Fruit fly (Drosophila melanogaster) whole organism, embryonic: Measurements from ENCODE around the gene CG13675.

Source experiments
- Abd-B ChIP-seq: fragments of 200-800 bp; sonication (Bioruptor generic); optimal IDR thresholded peaks from 2 replicates; lab custom pipeline; 2018; ENCODE audit warnings: missing biosample characterization, mild to moderate bottlenecking, missing genetic modification characterization, moderate library complexity
- Adf1 ChIP-seq: fragments of 200-800 bp; sonication (Bioruptor generic); IDR thresholded peaks from 2 replicates; pipeline ENCODE4 v1.3.6; 2022; ENCODE audit warnings: missing biosample characterization, missing genetic modification characterization
- Antp ChIP-seq: fragments of 200-800 bp; sonication (Bioruptor generic); optimal IDR thresholded peaks from 3 replicates; lab custom pipeline; 2016; ENCODE audit warnings: missing biosample characterization, missing genetic modification characterization
- Atf6 ChIP-seq: fragments of 200-800 bp; sonication (Bioruptor generic); IDR thresholded peaks from 2 replicates; pipeline ENCODE4 v1.3.6; 2022; ENCODE audit warnings: missing biosample characterization, missing genetic modification characterization
- CG10565 ChIP-seq: fragments of 200-800 bp; sonication (Bioruptor generic); optimal IDR thresholded peaks from 3 replicates; lab custom pipeline; 2016; ENCODE audit warnings: missing biosample characterization, mild to moderate bottlenecking, missing genetic modification characterization
- CG11695 ChIP-seq: fragments of 200-800 bp; sonication (Bioruptor generic); IDR thresholded peaks from 3 replicates; pipeline ENCODE4 v1.3.6; 2022; ENCODE audit warnings: missing biosample characterization, missing genetic modification characterization
- CG12104 ChIP-seq: fragments of 200-800 bp; sonication (Bioruptor generic); optimal IDR thresholded peaks from 3 replicates; lab custom pipeline; 2016; ENCODE audit warnings: missing biosample characterization, missing genetic modification characterization
- CG12155 ChIP-seq: fragments of 200-800 bp; sonication (Bioruptor generic); optimal IDR thresholded peaks from 3 replicates; lab custom pipeline; 2016; ENCODE audit warnings: missing biosample characterization, missing genetic modification characterization
- CG12299 ChIP-seq: fragments of 200-800 bp; sonication (Bioruptor generic); optimal IDR thresholded peaks from 2 replicates; lab custom pipeline; 2018; ENCODE audit warnings: missing biosample characterization, mild to moderate bottlenecking, missing genetic modification characterization
- CG14441 ChIP-seq: fragments of 200-800 bp; sonication (Bioruptor generic); IDR thresholded peaks from 2 replicates; pipeline ENCODE4 v1.3.6; 2022; ENCODE audit warnings: missing biosample characterization, missing genetic modification characterization
- CG15601 ChIP-seq: fragments of 200-800 bp; sonication (Bioruptor generic); optimal IDR thresholded peaks from 3 replicates; lab custom pipeline; 2019; ENCODE audit warnings: missing biosample characterization, mild to moderate bottlenecking, missing genetic modification characterization, moderate library complexity
- CG16815 ChIP-seq: fragments of 200-800 bp; sonication (Bioruptor generic); optimal IDR thresholded peaks from 3 replicates; lab custom pipeline; 2017; ENCODE audit warnings: missing biosample characterization, mild to moderate bottlenecking, missing genetic modification characterization
- CG16863 ChIP-seq: fragments of 200-800 bp; sonication (Bioruptor generic); optimal IDR thresholded peaks from 3 replicates; lab custom pipeline; 2016; ENCODE audit warnings: missing biosample characterization, missing genetic modification characterization
- CG17568 ChIP-seq: fragments of 200-800 bp; sonication (Bioruptor generic); optimal IDR thresholded peaks from 2 replicates; lab custom pipeline; 2018; ENCODE audit warnings: missing biosample characterization, mild to moderate bottlenecking, missing genetic modification characterization, moderate library complexity
- CG17612 ChIP-seq: fragments of 200-800 bp; sonication (Bioruptor generic); IDR thresholded peaks from 2 replicates; pipeline ENCODE4 v1.3.6; 2022; ENCODE audit warnings: missing biosample characterization, missing genetic modification characterization
- CG1832 ChIP-seq: fragments of 200-800 bp; sonication (Bioruptor generic); optimal IDR thresholded peaks from 2 replicates; lab custom pipeline; 2017; ENCODE audit warnings: missing biosample characterization, mild to moderate bottlenecking, missing genetic modification characterization, inconsistent platforms
- CG2712 ChIP-seq: fragments of 200-800 bp; optimal IDR thresholded peaks from 3 replicates; lab custom pipeline; 2019; ENCODE audit warnings: missing biosample characterization, mild to moderate bottlenecking, missing genetic modification characterization, moderate library complexity
- CG30403 ChIP-seq: fragments of 200-800 bp; sonication (Bioruptor generic); optimal IDR thresholded peaks from 3 replicates; lab custom pipeline; 2016; ENCODE audit warnings: missing biosample characterization, missing genetic modification characterization
- CG31388 ChIP-seq: fragments of 200-800 bp; sonication (Bioruptor generic); optimal IDR thresholded peaks from 2 replicates; lab custom pipeline; 2016; ENCODE audit warnings: missing biosample characterization, missing genetic modification characterization
- CG4707 ChIP-seq: fragments of 200-800 bp; sonication (Bioruptor generic); optimal IDR thresholded peaks from 2 replicates; lab custom pipeline; 2018; ENCODE audit warnings: missing biosample characterization, mild to moderate bottlenecking, missing genetic modification characterization, moderate library complexity
- CG5245 ChIP-seq: fragments of 200-800 bp; sonication (Bioruptor generic); optimal IDR thresholded peaks from 3 replicates; lab custom pipeline; 2016; ENCODE audit warnings: missing biosample characterization, missing genetic modification characterization
- CG9876 ChIP-seq: fragments of 200-800 bp; sonication (Bioruptor generic); optimal IDR thresholded peaks from 2 replicates; lab custom pipeline; 2016; ENCODE audit warnings: missing biosample characterization, missing genetic modification characterization
- CG9932 ChIP-seq: fragments of 200-800 bp; sonication (Bioruptor generic); IDR thresholded peaks from 2 replicates; pipeline ENCODE4 v1.3.6; 2022; ENCODE audit warnings: missing biosample characterization, missing genetic modification characterization
- Eip74EF ChIP-seq, 2 experiments: fragments of 200-800 bp in 1 of 2; fragments of >200 bp in 1 of 2; sonication (Bioruptor generic) in 1 of 2; optimal IDR thresholded peaks; 2 replicates each; lab custom pipeline; 2017 to 2019; ENCODE audit warnings: missing biosample characterization in 2 of 2, missing genetic modification characterization in 2 of 2, mild to moderate bottlenecking in 1 of 2, moderate library complexity in 1 of 2
- Gsc ChIP-seq: fragments of 200-800 bp; sonication (Bioruptor generic); IDR thresholded peaks from 2 replicates; pipeline ENCODE4 v1.3.6; 2022; ENCODE audit warnings: missing biosample characterization, missing genetic modification characterization
- HLH54F ChIP-seq: fragments of 200-800 bp; sonication (Bioruptor generic); optimal IDR thresholded peaks from 3 replicates; lab custom pipeline; 2016; ENCODE audit warnings: missing biosample characterization, missing genetic modification characterization
- HmgD ChIP-seq: fragments of 200-800 bp; sonication (Bioruptor generic); optimal IDR thresholded peaks from 3 replicates; lab custom pipeline; 2016; ENCODE audit warnings: missing biosample characterization, missing genetic modification characterization
- Med ChIP-seq: fragments of 200-800 bp; sonication (Bioruptor generic); peaks from one replicate; lab custom pipeline; 2016; ENCODE audit warnings: missing biosample characterization, missing genetic modification characterization, mild to moderate bottlenecking, inconsistent platforms, moderate library complexity
- NC2α ChIP-seq: fragments of 200-800 bp; sonication (Bioruptor generic); optimal IDR thresholded peaks from 2 replicates; lab custom pipeline; 2016; ENCODE audit warnings: missing biosample characterization, missing genetic modification characterization
- NfI ChIP-seq: fragments of 200-800 bp; sonication (Bioruptor generic); optimal IDR thresholded peaks from 3 replicates; lab custom pipeline; 2018; ENCODE audit warnings: missing biosample characterization, mild to moderate bottlenecking, missing genetic modification characterization, moderate library complexity
- Spps ChIP-seq: fragments of 200-800 bp; sonication (Bioruptor generic); optimal IDR thresholded peaks from 2 replicates; lab custom pipeline; 2018; ENCODE audit warnings: missing biosample characterization, mild to moderate bottlenecking, missing genetic modification characterization
- ash1 ChIP-seq: fragments of 200-800 bp; sonication (Bioruptor generic); optimal IDR thresholded peaks from 2 replicates; lab custom pipeline; 2018; ENCODE audit warnings: missing biosample characterization, mild to moderate bottlenecking, missing genetic modification characterization
- bsh ChIP-seq, 2 experiments: fragments of 200-800 bp; sonication (Bioruptor generic); optimal IDR thresholded peaks; 2 replicates each; lab custom pipeline; 2017 to 2018; ENCODE audit warnings: mild to moderate bottlenecking in 2 of 2, missing biosample characterization in 2 of 2, missing genetic modification characterization in 2 of 2, moderate library complexity in 1 of 2
- btn ChIP-seq: fragments of 200-800 bp; sonication (Bioruptor generic); optimal IDR thresholded peaks from 2 replicates; lab custom pipeline; 2016; ENCODE audit warnings: missing biosample characterization, missing genetic modification characterization
- corto ChIP-seq: fragments of 200-800 bp; sonication (Bioruptor generic); optimal IDR thresholded peaks from 2 replicates; lab custom pipeline; 2016; ENCODE audit warnings: missing biosample characterization, mild to moderate bottlenecking, missing genetic modification characterization, moderate library complexity
- dpn ChIP-seq, 2 experiments: fragments of 200-800 bp; sonication (Bioruptor generic); optimal IDR thresholded peaks; 3 replicates each; lab custom pipeline; 2016; ENCODE audit warnings: missing biosample characterization in 2 of 2, missing genetic modification characterization in 2 of 2
- gem ChIP-seq: fragments of 200-800 bp; sonication (Bioruptor generic); optimal IDR thresholded peaks from 2 replicates; lab custom pipeline; 2019; ENCODE audit warnings: missing biosample characterization, mild to moderate bottlenecking, missing genetic modification characterization, moderate library complexity
- ind ChIP-seq: fragments of 200-800 bp; sonication (Bioruptor generic); optimal IDR thresholded peaks from 3 replicates; lab custom pipeline; 2016; ENCODE audit warnings: missing biosample characterization, missing genetic modification characterization
- insv ChIP-seq, 2 experiments: fragments of 200-800 bp; sonication (Bioruptor generic); optimal IDR thresholded peaks; 3 replicates each; lab custom pipeline; 2016 to 2018; ENCODE audit warnings: missing biosample characterization in 2 of 2, missing genetic modification characterization in 2 of 2
- kah ChIP-seq: fragments of 200-800 bp; sonication (Bioruptor generic); optimal IDR thresholded peaks from 2 replicates; lab custom pipeline; 2018; ENCODE audit warnings: missing biosample characterization, mild to moderate bottlenecking, missing genetic modification characterization
- lab ChIP-seq: fragments of 200-800 bp; sonication (Bioruptor generic); optimal IDR thresholded peaks from 3 replicates; lab custom pipeline; 2017; ENCODE audit warnings: missing biosample characterization, missing genetic modification characterization, mild to moderate bottlenecking, moderate library complexity, missing genetic modification reagents
- lbe ChIP-seq: fragments of 200-800 bp; sonication (Bioruptor generic); optimal IDR thresholded peaks from 2 replicates; lab custom pipeline; 2016; ENCODE audit warnings: missing biosample characterization, mild to moderate bottlenecking, missing genetic modification characterization
- mirr ChIP-seq: fragments of 200-800 bp; sonication (Bioruptor generic); optimal IDR thresholded peaks from 3 replicates; lab custom pipeline; 2018; ENCODE audit warnings: missing biosample characterization, mild to moderate bottlenecking, missing genetic modification characterization
- nau ChIP-seq: fragments of 200-800 bp; sonication (Bioruptor generic); optimal IDR thresholded peaks from 3 replicates; lab custom pipeline; 2017; ENCODE audit warnings: missing biosample characterization, mild to moderate bottlenecking, missing genetic modification characterization, missing genetic modification reagents
- onecut ChIP-seq: fragments of 200-800 bp; sonication (Bioruptor generic); IDR thresholded peaks from 2 replicates; pipeline ENCODE4 v1.3.6; 2022; ENCODE audit warnings: missing biosample characterization, missing genetic modification characterization
- p53 ChIP-seq: fragments of 200-800 bp; sonication (Bioruptor generic); optimal IDR thresholded peaks from 2 replicates; lab custom pipeline; 2016; ENCODE audit warnings: missing biosample characterization, missing genetic modification characterization
- ro ChIP-seq: fragments of 200-800 bp; sonication (Bioruptor generic); IDR thresholded peaks from 2 replicates; pipeline ENCODE4 v1.3.6; 2022; ENCODE audit warnings: missing biosample characterization, missing genetic modification characterization
- row ChIP-seq: fragments of 200-800 bp; sonication (Bioruptor generic); IDR thresholded peaks from 3 replicates; pipeline ENCODE4 v1.3.6; 2022; ENCODE audit warnings: missing biosample characterization, missing genetic modification characterization
- sob ChIP-seq: fragments of 200-800 bp; sonication (Bioruptor generic); IDR thresholded peaks from 2 replicates; pipeline ENCODE4 v1.3.6; 2022; ENCODE audit warnings: missing biosample characterization, missing genetic modification characterization
- tin ChIP-seq: fragments of 200-800 bp; sonication (Bioruptor generic); optimal IDR thresholded peaks from 3 replicates; lab custom pipeline; 2016; ENCODE audit warnings: missing biosample characterization, missing genetic modification characterization

CG13675 gene

DNA sequence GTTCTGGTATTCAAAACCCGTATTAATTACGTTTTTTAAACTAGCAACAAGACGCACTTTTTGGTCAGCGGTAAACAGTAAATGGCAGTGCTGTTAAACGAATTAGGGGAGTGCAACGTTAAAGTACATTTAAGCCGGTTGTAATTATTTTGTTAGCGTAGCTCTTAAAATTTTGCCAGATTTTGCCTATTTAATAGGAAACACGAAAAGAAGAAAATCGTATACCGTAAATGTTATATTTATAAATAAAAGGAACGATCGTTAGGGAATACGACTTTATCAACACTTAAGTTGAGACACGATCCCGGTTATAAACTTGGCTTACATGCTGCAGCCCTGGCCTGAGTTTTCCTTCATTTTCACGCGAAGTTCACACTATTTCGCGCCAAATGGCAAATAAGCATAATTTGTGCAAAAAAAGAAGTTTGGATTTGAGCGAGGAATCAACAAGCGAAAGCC lies 27.8 kb downstream of the CG13675 start, which contains the start of the genes Setx and mus301:
Gene Setx, minus strand, starts transcription at position 51 of the 459 bp plus-strand sequence.
Gene mus301, plus strand, starts transcription at position 361 of the 459 bp plus-strand sequence.
- TF ChIP-seq bsh (GFP tag; optimal IDR thresholded peaks at IDR 0.05; lab: Kevin White, UChicago) (peak in 1 of 2 experiments; percentile 71), tin (GFP tag; lab: Kevin White, UChicago) (peak; percentile 85), CG5245 (GFP tag; lab: Kevin White, UChicago) (peak; percentile 67), Spps (tag; lab: Kevin White, UChicago) (peak; percentile 40), insv (GFP tag; optimal IDR thresholded peaks at IDR 0.05; lab: Kevin White, UChicago) (peak in 1 of 2 experiments; percentile 51), CG9876 (peak; percentile 81), ash1 (GFP tag; lab: Kevin White, UChicago) (no peak), CG12299 (peak; percentile 36), ro (0 out of 2 replicates have a peak, but pooled peaks have one; percentile 40), kah (GFP tag; lab: Kevin White, UChicago) (peak; percentile 4), HLH54F (GFP tag; lab: Kevin White, UChicago) (peak; percentile 88), CG11695 (GFP tag; lab: Robert Waterston, UW) (peak; percentile 59), CG4707 (GFP tag; lab: Kevin White, UChicago) (no peak), lab (GFP tag; lab: Kevin White, UChicago) (no peak), CG17568 (GFP tag; lab: Kevin White, UChicago) (no peak), lbe (peak; percentile 84), CG9932 (GFP tag; lab: Robert Waterston, UW) (peak; percentile 94), sob (GFP tag; lab: Robert Waterston, UW) (peak; percentile 92), CG31388 (GFP tag; lab: Kevin White, UChicago) (peak; percentile 55), CG12155 (GFP tag; lab: Kevin White, UChicago) (peak; percentile 86), Antp (peak; percentile 77), CG10565 (GFP tag; lab: Kevin White, UChicago) (peak; percentile 48), row (peak; percentile 68), onecut (no peak; the same call in 1 of the 2 replicates), dpn (GFP tag; optimal IDR thresholded peaks at IDR 0.05; lab: Kevin White, UChicago) (peak; percentile 83 to 90), mirr (GFP tag; lab: Kevin White, UChicago) (no peak), Gsc (GFP tag; lab: Robert Waterston, UW) (0 out of 2 replicates have a peak, but pooled peaks have one; percentile 27), Med (GFP tag; lab: Kevin White, UChicago) (peak; percentile 97), gem (peak; percentile 83), CG17612 (GFP tag; lab: Robert Waterston, UW) (no peak), nau (no peak), CG2712 (tag; lab: Kevin White, UChicago) (peak; percentile 82), CG16815 (GFP tag; lab: Kevin White, UChicago) (peak; percentile 70), NC2α (GFP tag; lab: Kevin White, UChicago) (peak; percentile 30), p53 (GFP tag; lab: Kevin White, UChicago) (peak; percentile 70), CG16863 (GFP tag; lab: Kevin White, UChicago) (peak; percentile 68), CG1832 (no peak), CG12104 (GFP tag; lab: Kevin White, UChicago) (peak; percentile 66), corto (GFP tag; lab: Kevin White, UChicago) (peak; percentile 11), HmgD (GFP tag; lab: Kevin White, UChicago) (peak; percentile 88), Abd-B (peak; percentile 89), ind (GFP tag; lab: Kevin White, UChicago) (peak; percentile 81), Adf1 (peak; percentile 41), Eip74EF (GFP tag; optimal IDR thresholded peaks at IDR 0.05; lab: Kevin White, UChicago) (no peak), CG14441 (peak; percentile 64; the same call in 1 of the 2 replicates), NfI (GFP tag; lab: Kevin White, UChicago) (peak; percentile 80), Atf6 (GFP tag; lab: Robert Waterston, UW) (peak; percentile 68), CG30403 (peak; percentile 91), CG15601 (tag; lab: Kevin White, UChicago) (peak; percentile 75), btn (peak; percentile 58)
